Fruit fly (Drosophila melanogaster) whole organism, embryonic: Measurements from ENCODE around the gene CG5013.

Experiments
- Adf1 ChIP-seq: fragments of 200-800 bp; sonication (Bioruptor generic); IDR thresholded peaks from 2 replicates; pipeline ENCODE4 v1.3.6; 2022; ENCODE audit warnings: missing biosample characterization, missing genetic modification characterization
- Atf6 ChIP-seq: fragments of 200-800 bp; sonication (Bioruptor generic); IDR thresholded peaks from 2 replicates; pipeline ENCODE4 v1.3.6; 2022; ENCODE audit warnings: missing biosample characterization, missing genetic modification characterization
- BEAF-32 ChIP-seq: fragments of 200-800 bp; sonication (Bioruptor generic); optimal IDR thresholded peaks from 3 replicates; lab custom pipeline; 2017; ENCODE audit warnings: missing biosample characterization, missing genetic modification characterization, mild to moderate bottlenecking, moderate library complexity, missing genetic modification reagents
- Bgb ChIP-seq: fragments of 200-800 bp; sonication (Bioruptor generic); IDR thresholded peaks from 2 replicates; pipeline ENCODE4 v1.3.6; 2022; ENCODE audit warnings: missing biosample characterization, missing genetic modification characterization; ENCODE audit not compliant: partially characterized antibody
- CG10543 ChIP-seq: fragments of 200-800 bp; sonication (Bioruptor generic); optimal IDR thresholded peaks from 3 replicates; lab custom pipeline; 2017; ENCODE audit warnings: missing biosample characterization, mild to moderate bottlenecking, missing genetic modification characterization, moderate library complexity
- CG10959 ChIP-seq: fragments of 200-800 bp; sonication (Bioruptor generic); IDR thresholded peaks from 2 replicates; pipeline ENCODE4 v1.3.6; 2022; ENCODE audit warnings: missing biosample characterization, missing genetic modification characterization
- CG11504 ChIP-seq: fragments of 200-800 bp; sonication (Bioruptor generic); optimal IDR thresholded peaks from 3 replicates; lab custom pipeline; 2019; ENCODE audit warnings: missing biosample characterization, mild to moderate bottlenecking, missing genetic modification characterization, moderate library complexity
- CG11695 ChIP-seq: fragments of 200-800 bp; sonication (Bioruptor generic); IDR thresholded peaks from 3 replicates; pipeline ENCODE4 v1.3.6; 2022; ENCODE audit warnings: missing biosample characterization, missing genetic modification characterization
- CG12659 ChIP-seq: fragments of 200-800 bp; sonication (Bioruptor generic); optimal IDR thresholded peaks from 3 replicates; lab custom pipeline; 2017; ENCODE audit warnings: mild to moderate bottlenecking, missing biosample characterization, missing genetic modification reagents, missing genetic modification characterization
- CG15514 ChIP-seq: fragments of 200-800 bp; sonication (Bioruptor generic); optimal IDR thresholded peaks from 3 replicates; lab custom pipeline; 2017; ENCODE audit warnings: missing biosample characterization, missing genetic modification characterization, mild to moderate bottlenecking, moderate library complexity, missing genetic modification reagents
- CG17802 ChIP-seq: fragments of 200-800 bp; sonication (Bioruptor generic); optimal IDR thresholded peaks from 2 replicates; lab custom pipeline; 2018; ENCODE audit warnings: missing biosample characterization, mild to moderate bottlenecking, missing genetic modification characterization, moderate library complexity
- CG18764 ChIP-seq: fragments of 200-800 bp; sonication (Bioruptor generic); optimal IDR thresholded peaks from 3 replicates; lab custom pipeline; 2016; ENCODE audit warnings: missing biosample characterization, missing genetic modification characterization
- CG33213 ChIP-seq: fragments of 200-800 bp; sonication (Bioruptor generic); optimal IDR thresholded peaks from 3 replicates; lab custom pipeline; 2016; ENCODE audit warnings: missing biosample characterization, missing genetic modification characterization
- CG4360 ChIP-seq: fragments of 200-800 bp; sonication (Bioruptor generic); IDR thresholded peaks from 2 replicates; pipeline ENCODE4 v1.3.6; 2022; ENCODE audit warnings: missing biosample characterization, missing genetic modification characterization
- CG8478 ChIP-seq: fragments of >200 bp; optimal IDR thresholded peaks from 2 replicates; lab custom pipeline; 2018
- CTCF ChIP-seq: fragments of 200-800 bp; sonication (Bioruptor generic); optimal IDR thresholded peaks from 2 replicates; lab custom pipeline; 2017; ENCODE audit warnings: missing biosample characterization, mild to moderate bottlenecking, missing genetic modification characterization, moderate library complexity
- CkIIα-i1 ChIP-seq: fragments of 200-800 bp; sonication (Bioruptor generic); IDR thresholded peaks from 2 replicates; pipeline ENCODE4 v1.3.6; 2022; ENCODE audit warnings: missing biosample characterization, missing genetic modification characterization
- CoRest ChIP-seq: fragments of 200-800 bp; sonication (Bioruptor generic); optimal IDR thresholded peaks from 3 replicates; lab custom pipeline; 2018; ENCODE audit warnings: missing biosample characterization, mild to moderate bottlenecking, missing genetic modification characterization, moderate library complexity
- Deaf1 ChIP-seq: fragments of 200-800 bp; optimal IDR thresholded peaks from 3 replicates; lab custom pipeline; 2019; ENCODE audit warnings: missing biosample characterization, mild to moderate bottlenecking, missing genetic modification characterization, moderate library complexity
- Doc2 ChIP-seq: fragments of 200-800 bp; sonication (Bioruptor generic); IDR thresholded peaks from 2 replicates; pipeline ENCODE4 v1.3.6; 2022; ENCODE audit warnings: missing biosample characterization, missing genetic modification characterization
- Doc3 ChIP-seq: fragments of 200-800 bp; sonication (Bioruptor generic); IDR thresholded peaks from 3 replicates; pipeline ENCODE4 v1.3.6; 2022; ENCODE audit warnings: missing biosample characterization, missing genetic modification characterization; ENCODE audit not compliant: partially characterized antibody
- Drgx ChIP-seq: fragments of 200-800 bp; sonication (Bioruptor generic); IDR thresholded peaks from 2 replicates; pipeline ENCODE4 v1.3.6; 2022; ENCODE audit warnings: missing biosample characterization, missing genetic modification characterization
- Fer1 ChIP-seq: fragments of 200-800 bp; sonication (Bioruptor generic); optimal IDR thresholded peaks from 2 replicates; lab custom pipeline; 2017; ENCODE audit warnings: missing biosample characterization, mild to moderate bottlenecking, missing genetic modification characterization
- Fer2 ChIP-seq: fragments of 200-800 bp; sonication (Bioruptor generic); optimal IDR thresholded peaks from 2 replicates; lab custom pipeline; 2018; ENCODE audit warnings: missing biosample characterization, mild to moderate bottlenecking, missing genetic modification characterization, moderate library complexity
- Hand ChIP-seq: fragments of 200-800 bp; sonication (Bioruptor generic); optimal IDR thresholded peaks from 2 replicates; lab custom pipeline; 2017; ENCODE audit warnings: mild to moderate bottlenecking, missing biosample characterization, missing genetic modification reagents, missing genetic modification characterization
- Hr3 ChIP-seq: fragments of 200-800 bp; sonication (Bioruptor generic); optimal IDR thresholded peaks from 3 replicates; lab custom pipeline; 2016; ENCODE audit warnings: missing biosample characterization, missing genetic modification characterization
- MTF-1 ChIP-seq: fragments of 200-800 bp; sonication (Bioruptor generic); optimal IDR thresholded peaks from 2 replicates; lab custom pipeline; 2018; ENCODE audit warnings: missing biosample characterization, mild to moderate bottlenecking, missing genetic modification characterization, borderline replicate concordance
- Med ChIP-seq: fragments of 200-800 bp; sonication (Bioruptor generic); peaks from one replicate; lab custom pipeline; 2016; ENCODE audit warnings: missing biosample characterization, missing genetic modification characterization, mild to moderate bottlenecking, inconsistent platforms, moderate library complexity
- Optix ChIP-seq: fragments of 200-800 bp; sonication (Bioruptor generic); IDR thresholded peaks from 3 replicates; pipeline ENCODE4 v1.3.6; 2022; ENCODE audit warnings: missing biosample characterization, missing genetic modification characterization
- Sox102F ChIP-seq: fragments of 200-800 bp; sonication (Bioruptor generic); optimal IDR thresholded peaks from 2 replicates; lab custom pipeline; 2018; ENCODE audit warnings: missing biosample characterization, mild to moderate bottlenecking, missing genetic modification characterization, moderate library complexity
- Sry-β ChIP-seq: fragments of 200-800 bp; sonication (Bioruptor generic); optimal IDR thresholded peaks from 2 replicates; lab custom pipeline; 2018; ENCODE audit warnings: missing biosample characterization, mild to moderate bottlenecking, missing genetic modification characterization, moderate library complexity
- Sry-δ ChIP-seq: fragments of 200-800 bp; sonication (Bioruptor generic); optimal IDR thresholded peaks from 2 replicates; lab custom pipeline; 2016; ENCODE audit warnings: missing biosample characterization, missing genetic modification characterization
- amos ChIP-seq: fragments of 200-800 bp; sonication (Bioruptor generic); IDR thresholded peaks from 2 replicates; pipeline ENCODE4 v1.3.6; 2022; ENCODE audit warnings: missing biosample characterization, missing genetic modification characterization; ENCODE audit not compliant: partially characterized antibody
- bbx ChIP-seq: fragments of 200-800 bp; sonication (Bioruptor generic); IDR thresholded peaks from 2 replicates; pipeline ENCODE4 v1.3.6; 2022; ENCODE audit warnings: missing biosample characterization, missing genetic modification characterization; ENCODE audit not compliant: partially characterized antibody
- bowl ChIP-seq: fragments of 200-800 bp; sonication (Bioruptor generic); IDR thresholded peaks from 2 replicates; pipeline ENCODE4 v1.3.6; 2022; ENCODE audit warnings: missing biosample characterization, missing genetic modification characterization
- cwo ChIP-seq: fragments of 200-800 bp; sonication (Bioruptor generic); optimal IDR thresholded peaks from 3 replicates; lab custom pipeline; 2017; ENCODE audit warnings: missing biosample characterization, missing genetic modification characterization, mild to moderate bottlenecking, moderate library complexity, missing genetic modification reagents
- dmrt99B ChIP-seq: fragments of 200-800 bp; sonication (Bioruptor generic); optimal IDR thresholded peaks from 2 replicates; lab custom pipeline; 2018; ENCODE audit warnings: missing biosample characterization, mild to moderate bottlenecking, missing genetic modification characterization, moderate library complexity
- gsb ChIP-seq: fragments of 200-800 bp; sonication (Bioruptor generic); IDR thresholded peaks from 2 replicates; pipeline ENCODE4 v1.3.6; 2022; ENCODE audit warnings: missing biosample characterization, missing genetic modification characterization
- hkb ChIP-seq, 2 experiments: fragments of 200-800 bp in 1 of 2; fragments of >200 bp in 1 of 2; sonication (Bioruptor generic) in 1 of 2; IDR thresholded peaks in 1 of 2; optimal IDR thresholded peaks in 1 of 2; 2 replicates each; pipeline versions ENCODE4 v1.3.6 to Lab custom; 2017 to 2022; ENCODE audit warnings: missing biosample characterization in 1 of 2, missing genetic modification characterization in 1 of 2
- kah ChIP-seq: fragments of 200-800 bp; sonication (Bioruptor generic); optimal IDR thresholded peaks from 2 replicates; lab custom pipeline; 2018; ENCODE audit warnings: missing biosample characterization, mild to moderate bottlenecking, missing genetic modification characterization
- knrl ChIP-seq: fragments of 200-800 bp; sonication (Bioruptor generic); IDR thresholded peaks from 3 replicates; pipeline ENCODE4 v1.3.6; 2022; ENCODE audit warnings: missing biosample characterization, missing genetic modification characterization; ENCODE audit not compliant: partially characterized antibody
- lola ChIP-seq, 3 experiments: fragments of >200 bp in 2 of 3; fragments of 200-800 bp in 1 of 3; sonication (Bioruptor generic) in 1 of 3; optimal IDR thresholded peaks; 2 replicates each; lab custom pipeline; 2017 to 2019; ENCODE audit warnings: missing biosample characterization in 3 of 3, missing genetic modification characterization in 3 of 3, mild to moderate bottlenecking in 1 of 3, moderate library complexity in 1 of 3
- repo ChIP-seq: fragments of 200-800 bp; sonication (Bioruptor generic); optimal IDR thresholded peaks from 2 replicates; lab custom pipeline; 2016; ENCODE audit warnings: missing biosample characterization, missing genetic modification characterization
- twi ChIP-seq: fragments of 200-800 bp; optimal IDR thresholded peaks from 2 replicates; lab custom pipeline; 2019; ENCODE audit warnings: missing biosample characterization, mild to moderate bottlenecking, missing genetic modification characterization, moderate library complexity
- vnd ChIP-seq: fragments of 200-800 bp; sonication (Bioruptor generic); IDR thresholded peaks from 3 replicates; pipeline ENCODE4 v1.3.6; 2022; ENCODE audit warnings: missing biosample characterization, missing genetic modification characterization; ENCODE audit not compliant: partially characterized antibody
- zen ChIP-seq: fragments of 200-800 bp; sonication (Bioruptor generic); optimal IDR thresholded peaks from 3 replicates; lab custom pipeline; 2018; ENCODE audit warnings: missing biosample characterization, mild to moderate bottlenecking, missing genetic modification characterization, moderate library complexity

CG5013 gene

dm6 chr3R:16040925-16041324 lies 8.5 kb upstream of the CG5013 start (continued):
- TF ChIP-seq bbx (GFP tag; lab: Robert Waterston, UW) (peak; percentile 41; the same call in 1 of the 2 replicates), CoRest (peak; percentile 33), CG11695 (GFP tag; lab: Robert Waterston, UW) (no peak), Bgb (GFP tag; lab: Robert Waterston, UW) (peak; percentile 52), amos (GFP tag; lab: Robert Waterston, UW) (peak; percentile 61), CG33213 (no peak), zen (tag; lab: Kevin White, UChicago) (no peak), Hr3 (GFP tag; lab: Kevin White, UChicago) (no peak), CG18764 (GFP tag; lab: Kevin White, UChicago) (no peak), CTCF (GFP tag; lab: Kevin White, UChicago) (peak; percentile 72), hkb (optimal IDR thresholded peaks at IDR 0.05; lab: Kevin White, UChicago) (no peak), hkb (GFP tag; IDR thresholded peaks at IDR 0.05; lab: Robert Waterston, UW) (no peak)

- peak; percentile 78 for TF ChIP-seq kah
- TF ChIP-seq BEAF-32 (GFP tag; lab: Kevin White, UChicago): peak; percentile 25
- peak; percentile 46 for TF ChIP-seq Med
- TF ChIP-seq CkIIα-i1 (GFP tag; lab: Robert Waterston, UW): no peak
- TF ChIP-seq Doc3: 0 out of 3 replicates have a peak, but pooled peaks have one; percentile 34
- no peak for TF ChIP-seq twi
- TF ChIP-seq Hand (GFP tag; lab: Kevin White, UChicago): no peak
- TF ChIP-seq CG15514 (GFP tag; lab: Kevin White, UChicago): no peak
- no peak for TF ChIP-seq Sry-δ (GFP tag; lab: Kevin White, UChicago)
- TF ChIP-seq MTF-1 (GFP tag; lab: Kevin White, UChicago): no peak
- TF ChIP-seq Fer2 (tag; lab: Kevin White, UChicago): no peak
- TF ChIP-seq CG12659 (GFP tag; lab: Kevin White, UChicago): no peak
- 0 out of 3 replicates have a peak, but pooled peaks have one; percentile 8 for TF ChIP-seq Optix (GFP tag; lab: Robert Waterston, UW)
- no peak for TF ChIP-seq CG11504 (tag; lab: Kevin White, UChicago)
- TF ChIP-seq Sox102F: no peak
- no peak for TF ChIP-seq Doc2
- no peak for TF ChIP-seq CG8478 (lab: Kevin White, UChicago)
- TF ChIP-seq Atf6 (GFP tag; lab: Robert Waterston, UW): no peak
- peak; percentile 29; the same call in 1 of the 3 replicates for TF ChIP-seq knrl (GFP tag; lab: Robert Waterston, UW)
- TF ChIP-seq Fer1 (GFP tag; lab: Kevin White, UChicago): no peak
- TF ChIP-seq Adf1 (GFP tag; lab: Robert Waterston, UW): no peak
- TF ChIP-seq CG17802 (tag; lab: Kevin White, UChicago): no peak
- TF ChIP-seq dmrt99B: peak; percentile 25
- no peak for TF ChIP-seq gsb (GFP tag; lab: Robert Waterston, UW)
- peak; percentile 45; the same call in 1 of the 2 replicates for TF ChIP-seq bowl (GFP tag; lab: Robert Waterston, UW)
- TF ChIP-seq cwo (GFP tag; lab: Kevin White, UChicago): no peak
- peak; percentile 3 for TF ChIP-seq Sry-β (GFP tag; lab: Kevin White, UChicago)
- TF ChIP-seq CG10959: no peak
- TF ChIP-seq CG10543 (GFP tag; lab: Kevin White, UChicago): peak; percentile 7
- TF ChIP-seq Drgx: peak; percentile 41; the same call in 1 of the 2 replicates
- TF ChIP-seq hkb (optimal IDR thresholded peaks at IDR 0.05; lab: Kevin White, UChicago): no peak
- TF ChIP-seq hkb (GFP tag; IDR thresholded peaks at IDR 0.05; lab: Robert Waterston, UW): no peak; the same call in 1 of the 2 replicates
- peak; percentile 60 for TF ChIP-seq Deaf1 (tag; lab: Kevin White, UChicago)
- no peak for TF ChIP-seq lola (GFP tag; optimal IDR thresholded peaks at IDR 0.05; lab: Kevin White, UChicago)
- no peak for TF ChIP-seq repo
- TF ChIP-seq vnd (GFP tag; lab: Robert Waterston, UW): no peak
- no peak for TF ChIP-seq CG4360
Observed at dm6 chr3R:16042137-16042899, 7.2 kb upstream of the CG5013 start.
